Worm (Caenorhabditis elegans): Measurements from ENCODE around the gene F42A10.6.

Gene F42A10.6

ce11 chrIII:6176172-6176571, 489 bp downstream of the F42A10.6 start:
- TF ChIP-seq unc-39 (tag; optimal IDR thresholded peaks at IDR 0.05) (no peak), nhr-2 (tag; optimal IDR thresholded peaks at IDR 0.05) (no peak), unc-62 (GFP tag; optimal IDR thresholded peaks at IDR 0.05) (no peak), hlh-1 (tag; optimal IDR thresholded peaks at IDR 0.05) (no peak), lin-13 (tag; optimal IDR thresholded peaks at IDR 0.05) (no peak), bed-3 (GFP tag; optimal IDR thresholded peaks at IDR 0.05) (no peak), snpc-4 (tag; optimal IDR thresholded peaks at IDR 0.05) (no peak), blmp-1 (tag; optimal IDR thresholded peaks at IDR 0.05) (no peak), nhr-237 (tag; optimal IDR thresholded peaks at IDR 0.05) (no peak), drap-1 (GFP tag; optimal IDR thresholded peaks at IDR 0.05) (no peak), ceh-83 (GFP tag; optimal IDR thresholded peaks at IDR 0.05) (no peak), elt-1 (tag; optimal IDR thresholded peaks at IDR 0.05; ENCODE audit: borderline replicate concordance, insufficient read depth) (no peak), M03D4.4 (tag; optimal IDR thresholded peaks at IDR 0.05) (no peak)

- TF ChIP-seq ceh-83 (GFP tag; optimal IDR thresholded peaks at IDR 0.05) (peak; percentile 33), nhr-237 (tag; optimal IDR thresholded peaks at IDR 0.05) (peak; percentile 16), unc-39 (tag; optimal IDR thresholded peaks at IDR 0.05) (no peak), tbx-8 (GFP tag; optimal IDR thresholded peaks at IDR 0.05) (no peak), lin-32 (GFP tag; optimal IDR thresholded peaks at IDR 0.05) (no peak), pha-4 (tag; optimal IDR thresholded peaks at IDR 0.05) (peak; percentile 38), ces-1 (GFP tag; optimal IDR thresholded peaks at IDR 0.05) (no peak), mab-5 (tag; optimal IDR thresholded peaks at IDR 0.05) (no peak), nhr-12 (tag; optimal IDR thresholded peaks at IDR 0.05) (no peak), lin-13 (tag; optimal IDR thresholded peaks at IDR 0.05) (peak; percentile 63), mep-1 (tag; optimal IDR thresholded peaks at IDR 0.05) (peak; percentile 37), lsy-2 (tag; optimal IDR thresholded peaks at IDR 0.05) (peak; percentile 70), sptf-1 (tag; optimal IDR thresholded peaks at IDR 0.05) (peak; percentile 16), ceh-39 (tag; optimal IDR thresholded peaks at IDR 0.05) (no peak)
Measured at ce11 chrIII:6173020-6173597, 3.6 kb downstream of the F42A10.6 start, which contains the start of the genes abcf-3 and F42A10.5. TSS of gene abcf-3 (plus strand) at chrIII:6173403. TSS of gene F42A10.5 (minus strand) at chrIII:6173477.

ce11 chrIII:6170038-6170437, 6.6 kb downstream of the F42A10.6 start:
- TF ChIP-seq M03D4.4 (tag; optimal IDR thresholded peaks at IDR 0.05) = no peak
- TF ChIP-seq unc-62 (GFP tag; optimal IDR thresholded peaks at IDR 0.05) = peak; percentile 60
- TF ChIP-seq elt-3 (tag; optimal IDR thresholded peaks at IDR 0.05) = no peak
- no peak for TF ChIP-seq mep-1 (tag; optimal IDR thresholded peaks at IDR 0.05)
- TF ChIP-seq sptf-1 (tag; optimal IDR thresholded peaks at IDR 0.05) = no peak
- TF ChIP-seq blmp-1 (tag; optimal IDR thresholded peaks at IDR 0.05) = no peak
- no peak for TF ChIP-seq ceh-83 (GFP tag; optimal IDR thresholded peaks at IDR 0.05)
- TF ChIP-seq cnd-1 (tag; optimal IDR thresholded peaks at IDR 0.05) = no peak
- no peak for TF ChIP-seq tbx-8 (GFP tag; optimal IDR thresholded peaks at IDR 0.05)
- TF ChIP-seq zip-8 (tag; optimal IDR thresholded peaks at IDR 0.05) = no peak
- no peak for TF ChIP-seq mab-5 (tag; optimal IDR thresholded peaks at IDR 0.05)
- no peak for TF ChIP-seq pha-4 (tag; optimal IDR thresholded peaks at IDR 0.05)
- TF ChIP-seq nhr-28 (tag; optimal IDR thresholded peaks at IDR 0.05) = no peak
- TF ChIP-seq lsy-2 (tag; optimal IDR thresholded peaks at IDR 0.05) = peak; percentile 6
- no peak for TF ChIP-seq nhr-76 (tag; optimal IDR thresholded peaks at IDR 0.05)
- peak; percentile 62 for TF ChIP-seq unc-120 (tag; optimal IDR thresholded peaks at IDR 0.05; ENCODE audit: poor library complexity, severe bottlenecking)
- no peak for TF ChIP-seq sem-2 (GFP tag; optimal IDR thresholded peaks at IDR 0.05)
- TF ChIP-seq mls-2 (tag; optimal IDR thresholded peaks at IDR 0.05) = no peak
- no peak for TF ChIP-seq snpc-4 (tag; optimal IDR thresholded peaks at IDR 0.05)
- TF ChIP-seq ces-1 (GFP tag; optimal IDR thresholded peaks at IDR 0.05) = no peak
- TF ChIP-seq unc-39 (tag; optimal IDR thresholded peaks at IDR 0.05) = no peak
- TF ChIP-seq drap-1 (GFP tag; optimal IDR thresholded peaks at IDR 0.05) = no peak
- TF ChIP-seq elt-1 (tag; optimal IDR thresholded peaks at IDR 0.05; ENCODE audit: borderline replicate concordance, insufficient read depth) = no peak
- no peak for TF ChIP-seq ceh-39 (tag; optimal IDR thresholded peaks at IDR 0.05)
- peak; percentile 18 for TF ChIP-seq hlh-1 (tag; optimal IDR thresholded peaks at IDR 0.05)
- TF ChIP-seq bed-3 (GFP tag; optimal IDR thresholded peaks at IDR 0.05) = no peak
- TF ChIP-seq nhr-237 (tag; optimal IDR thresholded peaks at IDR 0.05) = peak; percentile 13
- TF ChIP-seq ztf-11 (tag; optimal IDR thresholded peaks at IDR 0.05) = no peak

ce11 chrIII:6168497-6169227, 8.0 kb downstream of the F42A10.6 start, which contains the start of gene efk-1:
TSS of gene efk-1 (minus strand) at chrIII:6168547.
- TF ChIP-seq ceh-43 (GFP tag; optimal IDR thresholded peaks at IDR 0.05) (no peak), ceh-83 (GFP tag; optimal IDR thresholded peaks at IDR 0.05) (no peak), lin-32 (GFP tag; optimal IDR thresholded peaks at IDR 0.05) (no peak), unc-120 (tag; optimal IDR thresholded peaks at IDR 0.05; ENCODE audit: poor library complexity, severe bottlenecking) (no peak), sptf-1 (tag; optimal IDR thresholded peaks at IDR 0.05) (no peak), ceh-39 (tag; optimal IDR thresholded peaks at IDR 0.05) (no peak), hlh-1 (tag; optimal IDR thresholded peaks at IDR 0.05) (no peak), ham-2 (GFP tag; optimal IDR thresholded peaks at IDR 0.05) (no peak), lin-13 (tag; optimal IDR thresholded peaks at IDR 0.05) (no peak), ces-1 (GFP tag; optimal IDR thresholded peaks at IDR 0.05) (no peak), ztf-11 (tag; optimal IDR thresholded peaks at IDR 0.05) (no peak), M03D4.4 (tag; optimal IDR thresholded peaks at IDR 0.05) (no peak), elt-3 (tag; optimal IDR thresholded peaks at IDR 0.05) (no peak), cnd-1 (tag; optimal IDR thresholded peaks at IDR 0.05) (no peak), sem-2 (GFP tag; optimal IDR thresholded peaks at IDR 0.05) (no peak)

All from whole organism, mixed stage, embryonic.